Fruit fly (Drosophila melanogaster): Measurements from ENCODE around the gene CG43147.

DNA sequence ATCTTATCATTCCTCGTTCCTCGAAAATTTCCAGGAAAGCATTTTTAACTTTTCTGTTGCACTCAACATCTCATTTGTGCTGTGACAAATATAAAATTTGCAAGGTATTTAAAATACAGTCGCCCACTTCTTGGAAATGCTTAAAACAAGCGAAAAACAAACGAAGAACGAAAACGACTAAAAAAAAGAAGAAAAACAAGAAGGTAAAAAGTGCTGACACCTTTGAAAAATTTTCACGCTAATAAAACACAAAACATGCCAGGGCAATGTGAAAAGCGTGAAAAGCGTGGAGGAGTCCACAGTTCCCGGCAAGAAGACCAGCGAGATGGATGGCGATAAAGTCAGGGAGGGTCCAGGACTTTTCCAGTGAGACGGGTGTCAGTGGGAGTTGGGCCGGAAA, 17.9 kb downstream of the CG43147 start:
- TF ChIP-seq EcR (GFP tag; optimal IDR thresholded peaks at IDR 0.05), result no peak
- TF ChIP-seq Ets98B (GFP tag; IDR thresholded peaks at IDR 0.05), result no peak
- no peak for TF ChIP-seq Snoo (tag; optimal IDR thresholded peaks at IDR 0.05)
- no peak for TF ChIP-seq fd96Ca (GFP tag; IDR thresholded peaks at IDR 0.05)
- no peak for TF ChIP-seq rn (GFP tag; IDR thresholded peaks at IDR 0.05)
